Worm (Caenorhabditis elegans) whole organism, late embryonic: ENCODE measurements around the gene tmem-132.

Experiments
- C38D4.7 ChIP-seq: fragments of 200-800 bp; sonication (Bioruptor generic); optimal IDR thresholded peaks from 2 replicates; lab custom pipeline; 2018; ENCODE audit warnings: mild to moderate bottlenecking, missing genetic modification characterization, moderate library complexity, missing compliant biosample characterization
- F13H6.1 ChIP-seq: sonication (generic microtip); optimal IDR thresholded peaks from 2 replicates; lab custom pipeline; 2016; ENCODE audit warnings: missing genetic modification characterization, missing compliant biosample characterization
- ama-1 ChIP-seq: fragments of 150-350 bp; optimal IDR thresholded peaks from 2 replicates; lab custom pipeline; 2014
- ceh-18 ChIP-seq: sonication (generic microtip); optimal IDR thresholded peaks from 2 replicates; lab custom pipeline; 2016; ENCODE audit warnings: missing genetic modification characterization, missing compliant biosample characterization
- ceh-34 ChIP-seq: sonication (generic microtip); optimal IDR thresholded peaks from 2 replicates; lab custom pipeline; 2016; ENCODE audit warnings: mild to moderate bottlenecking, missing genetic modification characterization, missing compliant biosample characterization
- ceh-48 ChIP-seq: sonication (generic microtip); optimal IDR thresholded peaks from 2 replicates; lab custom pipeline; 2016; ENCODE audit warnings: missing genetic modification characterization, inconsistent platforms, missing compliant biosample characterization
- eyg-1 ChIP-seq: sonication (generic microtip); optimal IDR thresholded peaks from 2 replicates; lab custom pipeline; 2016; ENCODE audit warnings: missing genotype, missing genetic modification characterization, missing compliant biosample characterization
- nhr-232 ChIP-seq: sonication (generic microtip); optimal IDR thresholded peaks from 2 replicates; lab custom pipeline; 2016; ENCODE audit warnings: missing genetic modification characterization, missing compliant biosample characterization
- pat-9 ChIP-seq: fragments of 200-800 bp; sonication (Bioruptor generic); optimal IDR thresholded peaks from 2 replicates; lab custom pipeline; 2018; ENCODE audit warnings: mild to moderate bottlenecking, missing genetic modification characterization, moderate library complexity, missing compliant biosample characterization
- syd-9 ChIP-seq: sonication (generic microtip); optimal IDR thresholded peaks from 2 replicates; lab custom pipeline; 2016; ENCODE audit warnings: mild to moderate bottlenecking, missing genetic modification characterization, moderate library complexity, missing compliant biosample characterization
- unc-55 ChIP-seq: sonication (generic microtip); optimal IDR thresholded peaks from 2 replicates; lab custom pipeline; 2017; ENCODE audit warnings: missing biosample characterization, missing genetic modification reagents, missing genetic modification characterization

DNA sequence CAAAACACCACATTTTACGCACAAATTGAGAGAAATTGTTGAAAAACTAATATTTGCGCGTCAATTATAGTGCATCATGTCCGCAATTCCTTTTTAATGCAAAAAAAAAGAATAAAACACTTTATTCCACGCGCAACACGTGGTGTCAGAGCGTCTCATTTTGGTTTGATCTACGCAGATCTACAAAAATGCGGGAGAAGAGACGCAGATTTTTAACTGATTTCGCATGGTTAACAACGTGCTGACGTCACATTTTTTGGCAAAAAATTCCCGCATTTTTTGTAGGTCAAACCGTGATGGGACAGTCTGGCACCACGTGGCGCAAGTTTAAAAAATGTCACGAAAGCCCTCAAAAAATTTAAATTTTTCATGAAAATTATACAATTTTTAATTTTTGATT, 6.2 kb downstream of the tmem-132 start:
- no peak for TF ChIP-seq unc-55 (GFP tag; lab: Kevin White, UChicago)
- TF ChIP-seq ceh-18 (tag; lab: Kevin White, UChicago) = no peak
- no peak for TF ChIP-seq pat-9 (tag; lab: Kevin White, UChicago)
- no peak for TF ChIP-seq eyg-1 (tag; lab: Kevin White, UChicago)
- TF ChIP-seq syd-9 = no peak
- TF ChIP-seq ceh-34 (tag; lab: Kevin White, UChicago) = no peak
- no peak for TF ChIP-seq nhr-232 (tag; lab: Kevin White, UChicago)
- no peak for TF ChIP-seq C38D4.7 (GFP tag; lab: Kevin White, UChicago)
- TF ChIP-seq F13H6.1 (tag; lab: Kevin White, UChicago) = no peak
- no peak for TF ChIP-seq ceh-48
- no peak for TF ChIP-seq ama-1 (lab: Kevin White, UChicago)
